Worm (Caenorhabditis elegans) whole organism, early embryonic: Measurements from ENCODE around the gene srx-14.

Experiments
- F13C5.2 ChIP-seq: sonication (generic microtip); optimal IDR thresholded peaks from 2 replicates; lab custom pipeline; 2017; ENCODE audit warnings: mild to moderate bottlenecking, missing genetic modification characterization, inconsistent platforms, missing compliant biosample characterization
- ama-1 ChIP-seq: fragments of 150-350 bp; optimal IDR thresholded peaks from 2 replicates; lab custom pipeline; 2014
- ceh-36 ChIP-seq: sonication (generic microtip); optimal IDR thresholded peaks from 2 replicates; lab custom pipeline; 2016; ENCODE audit warnings: missing genetic modification characterization, inconsistent platforms, missing compliant biosample characterization
- flt-1 ChIP-seq: fragments of 200-800 bp; sonication (Bioruptor generic); IDR thresholded peaks from 2 replicates; pipeline ENCODE4 v1.3.6; 2022; ENCODE audit warnings: missing genetic modification characterization, missing compliant biosample characterization
- hmbx-1 ChIP-seq: sonication (generic microtip); optimal IDR thresholded peaks from 2 replicates; lab custom pipeline; 2016; ENCODE audit warnings: mild to moderate bottlenecking, missing genetic modification characterization, missing compliant biosample characterization
- hmg-4 ChIP-seq: fragments of 200-800 bp; sonication (Bioruptor generic); optimal IDR thresholded peaks from 2 replicates; lab custom pipeline; 2018; ENCODE audit warnings: mild to moderate bottlenecking, missing genetic modification characterization, missing compliant biosample characterization
- hnd-1 ChIP-seq: sonication (generic microtip); optimal IDR thresholded peaks from 2 replicates; lab custom pipeline; 2016; ENCODE audit warnings: missing genetic modification characterization, missing compliant biosample characterization
- pes-1 ChIP-seq: fragments of 200-800 bp; sonication (Bioruptor generic); IDR thresholded peaks from 2 replicates; pipeline ENCODE4 v1.3.6; 2022; ENCODE audit warnings: missing genetic modification reagents, missing genetic modification characterization, missing compliant biosample characterization
- tbx-11 ChIP-seq: fragments of 200-800 bp; sonication (Bioruptor generic); IDR thresholded peaks from 2 replicates; pipeline ENCODE4 v1.3.6; 2022; ENCODE audit warnings: missing genetic modification characterization, missing compliant biosample characterization

- TF ChIP-seq pes-1 (GFP tag; lab: Robert Waterston, UW) (no peak), ama-1 (lab: Kevin White, UChicago) (no peak), ceh-36 (tag; lab: Kevin White, UChicago) (no peak), hnd-1 (tag; lab: Kevin White, UChicago) (no peak), tbx-11 (GFP tag; lab: Robert Waterston, UW) (no peak), hmbx-1 (tag; lab: Kevin White, UChicago) (no peak), flt-1 (GFP tag; lab: Robert Waterston, UW) (no peak), hmg-4 (GFP tag; lab: Kevin White, UChicago) (no peak), F13C5.2 (tag; lab: Kevin White, UChicago) (no peak)
Measured at ce11 chrIV:1075484-1075883, 38.1 kb downstream of the srx-14 start.
